Worm (Caenorhabditis elegans) whole organism, L3 larva: Measurements from ENCODE around the gene Y41G9A.10.

ENCODE experiments used
- nhr-12 ChIP-seq: fragments of 150-350 bp; optimal IDR thresholded peaks from 2 replicates; lab custom pipeline; 2014; ENCODE audit warnings: missing biosample characterization, missing genetic modification characterization
- snpc-4 ChIP-seq: fragments of 150-350 bp; optimal IDR thresholded peaks from 2 replicates; lab custom pipeline; 2014; ENCODE audit warnings: missing biosample characterization, missing genetic modification characterization

ce11 chrX:2972272-2973042 lies 26.1 kb upstream of the Y41G9A.10 start:
- TF ChIP-seq snpc-4 (tag; lab: Kevin White, UChicago) = no peak
- no peak for TF ChIP-seq nhr-12 (tag; lab: Kevin White, UChicago)
